Fruit fly (Drosophila melanogaster): ENCODE results near the gene Cyp6d5.

The Cyp6d5 gene

DNA sequence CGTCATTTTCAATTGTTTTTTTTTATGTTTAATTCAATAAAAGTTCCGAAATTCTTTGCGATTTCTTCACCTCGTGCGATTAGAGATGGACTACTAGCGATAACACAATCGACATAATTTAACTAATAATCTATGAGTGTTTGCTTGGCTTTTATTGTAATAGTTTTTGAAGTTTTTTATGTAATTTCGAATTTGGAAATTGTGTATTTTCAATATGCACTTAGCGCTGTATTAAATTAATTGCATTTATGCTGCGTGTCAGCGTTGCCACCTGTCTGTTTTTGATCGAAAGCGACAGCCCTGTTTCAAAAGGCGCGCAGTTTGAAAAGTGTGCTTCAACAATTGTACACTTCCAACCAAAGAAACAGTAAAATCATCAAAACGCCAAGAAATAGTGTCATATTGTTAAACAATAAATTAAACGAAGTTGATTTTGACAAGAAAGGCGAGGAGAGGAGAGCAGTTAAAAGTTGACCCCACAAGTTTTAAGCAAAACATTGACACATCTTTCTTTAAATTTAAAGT, 7.0 kb downstream of the Cyp6d5 start, which contains the start of gene CG9922:
TSS of gene CG9922 (minus strand) at position 475 of the 525 bp plus-strand sequence.
- TF ChIP-seq Dif (GFP tag; optimal IDR thresholded peaks at IDR 0.05; ENCODE audit: partially characterized antibody) (no peak), usp (GFP tag; optimal IDR thresholded peaks at IDR 0.05) (no peak), foxo (GFP tag; optimal IDR thresholded peaks at IDR 0.05) (peak in 1 of 2 experiments; percentile 61), Hr78 (GFP tag; optimal IDR thresholded peaks at IDR 0.05) (no peak), h (GFP tag; optimal IDR thresholded peaks at IDR 0.05) (peak; percentile 52), Rel (GFP tag; optimal IDR thresholded peaks at IDR 0.05) (no peak), Rel (tag; optimal IDR thresholded peaks at IDR 0.05) (peak; percentile 30), woc (GFP tag; optimal IDR thresholded peaks at IDR 0.05) (no peak), br (GFP tag; optimal IDR thresholded peaks at IDR 0.05) (peak; percentile 44), rgr (GFP tag; optimal IDR thresholded peaks at IDR 0.05) (peak; percentile 40), fru (GFP tag; optimal IDR thresholded peaks at IDR 0.05) (peak; percentile 40), brk (GFP tag; optimal IDR thresholded peaks at IDR 0.05) (peak; percentile 56), Abd-B (GFP tag; optimal IDR thresholded peaks at IDR 0.05) (no peak), Myc (optimal IDR thresholded peaks at IDR 0.05) (peak; percentile 24), dmrt93B (GFP tag; optimal IDR thresholded peaks at IDR 0.05) (no peak), psq (GFP tag; optimal IDR thresholded peaks at IDR 0.05) (peak; percentile 5), N (GFP tag; optimal IDR thresholded peaks at IDR 0.05) (no peak), sv (GFP tag; optimal IDR thresholded peaks at IDR 0.05) (no peak), GATAd (GFP tag; optimal IDR thresholded peaks at IDR 0.05) (no peak), Vsx2 (GFP tag; optimal IDR thresholded peaks at IDR 0.05; ENCODE audit: partially characterized antibody) (peak; percentile 8), dl (GFP tag; optimal IDR thresholded peaks at IDR 0.05; ENCODE audit: insufficient read depth in 1 of 2, partially characterized antibody in 2 of 2) (no peak), CrebA (GFP tag; optimal IDR thresholded peaks at IDR 0.05; ENCODE audit: borderline replicate concordance) (no peak), dsf (GFP tag; optimal IDR thresholded peaks at IDR 0.05; ENCODE audit: borderline replicate concordance) (no peak), tai (GFP tag; optimal IDR thresholded peaks at IDR 0.05) (peak; percentile 65), OdsH (GFP tag; optimal IDR thresholded peaks at IDR 0.05) (peak; percentile 50), ey (GFP tag; optimal IDR thresholded peaks at IDR 0.05) (peak; percentile 37), pan (optimal IDR thresholded peaks at IDR 0.05) (no peak), jim (GFP tag; optimal IDR thresholded peaks at IDR 0.05) (no peak), Jra (GFP tag; optimal IDR thresholded peaks at IDR 0.05) (peak; percentile 35), lola (GFP tag; optimal IDR thresholded peaks at IDR 0.05) (no peak), Mio (GFP tag; optimal IDR thresholded peaks at IDR 0.05) (no peak), sage (GFP tag; optimal IDR thresholded peaks at IDR 0.05) (no peak), CG9705 (GFP tag; optimal IDR thresholded peaks at IDR 0.05) (peak; percentile 42), Sp1 (GFP tag; optimal IDR thresholded peaks at IDR 0.05) (peak; percentile 35), HLH106 (tag; optimal IDR thresholded peaks at IDR 0.05) (peak; percentile 42), Dfd (GFP tag; optimal IDR thresholded peaks at IDR 0.05) (no peak), Hnf4 (GFP tag; optimal IDR thresholded peaks at IDR 0.05) (peak; percentile 56), Hr83 (GFP tag; optimal IDR thresholded peaks at IDR 0.05; ENCODE audit: poor library complexity, severe bottlenecking) (peak; percentile 58), CG32264 (GFP tag; optimal IDR thresholded peaks at IDR 0.05) (no peak)

DNA sequence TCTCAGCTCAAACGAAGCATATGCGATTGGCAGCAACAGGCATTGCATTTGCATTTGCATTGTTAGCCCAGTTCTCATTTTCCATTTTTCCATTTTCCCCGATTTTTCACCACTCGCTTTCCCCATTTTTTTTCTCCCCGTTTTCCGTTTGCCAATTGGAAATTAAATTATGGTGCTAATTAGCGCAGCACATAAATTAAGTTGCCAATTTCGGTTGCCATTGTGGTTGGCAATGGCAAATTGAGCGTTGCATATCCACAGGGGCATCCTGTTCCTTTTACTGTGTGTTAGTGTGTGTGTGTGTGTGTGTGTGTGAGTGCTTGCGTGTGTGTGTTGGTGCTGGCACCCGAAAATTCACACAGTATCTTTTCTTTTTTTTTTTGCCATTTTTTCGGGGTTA, 8.3 kb downstream of the Cyp6d5 start:
- TF ChIP-seq psq (GFP tag; optimal IDR thresholded peaks at IDR 0.05) (no peak), usp (GFP tag; optimal IDR thresholded peaks at IDR 0.05) (no peak), dl (GFP tag; optimal IDR thresholded peaks at IDR 0.05; ENCODE audit: insufficient read depth in 1 of 2, partially characterized antibody in 2 of 2) (no peak), CG9705 (GFP tag; optimal IDR thresholded peaks at IDR 0.05) (no peak), sv (GFP tag; optimal IDR thresholded peaks at IDR 0.05) (no peak), ey (GFP tag; optimal IDR thresholded peaks at IDR 0.05) (no peak), pan (optimal IDR thresholded peaks at IDR 0.05) (no peak), tai (GFP tag; optimal IDR thresholded peaks at IDR 0.05) (no peak), Rel (GFP tag; optimal IDR thresholded peaks at IDR 0.05) (no peak), Rel (tag; optimal IDR thresholded peaks at IDR 0.05) (no peak), woc (GFP tag; optimal IDR thresholded peaks at IDR 0.05) (no peak), CG32264 (GFP tag; optimal IDR thresholded peaks at IDR 0.05) (no peak), dsf (GFP tag; optimal IDR thresholded peaks at IDR 0.05; ENCODE audit: borderline replicate concordance) (no peak), N (GFP tag; optimal IDR thresholded peaks at IDR 0.05) (no peak), lola (GFP tag; optimal IDR thresholded peaks at IDR 0.05) (no peak), Hnf4 (GFP tag; optimal IDR thresholded peaks at IDR 0.05) (no peak), CrebA (GFP tag; optimal IDR thresholded peaks at IDR 0.05; ENCODE audit: borderline replicate concordance) (no peak), Dfd (GFP tag; optimal IDR thresholded peaks at IDR 0.05) (no peak), foxo (GFP tag; optimal IDR thresholded peaks at IDR 0.05) (no peak)

Data from whole organism, wandering third instar larva.